Worm (Caenorhabditis elegans) whole organism, young adult: Measurements from ENCODE around the gene mdt-27.

ENCODE experiments used
- B0035.1 ChIP-seq: sonication (generic microtip); optimal IDR thresholded peaks from 2 replicates; lab custom pipeline; 2016; ENCODE audit warnings: missing genetic modification characterization, mild to moderate bottlenecking, missing compliant biosample characterization, missing genotype, missing genetic modification reagents
- B0336.3 ChIP-seq: fragments of 200-800 bp; sonication (Bioruptor generic); IDR thresholded peaks from 2 replicates; pipeline ENCODE4 v1.3.6; 2022; ENCODE audit warnings: missing genetic modification characterization, missing compliant biosample characterization
- F23B12.7 ChIP-seq: sonication (generic microtip); optimal IDR thresholded peaks from 2 replicates; lab custom pipeline; 2017; ENCODE audit warnings: missing genetic modification characterization, mild to moderate bottlenecking, missing compliant biosample characterization, antibody characterized with exemption, moderate library complexity; ENCODE audit not compliant: insufficient read depth
- F37B4.10 ChIP-seq: fragments of 200-800 bp; sonication (Bioruptor generic); IDR thresholded peaks from 2 replicates; pipeline ENCODE4 v1.3.6; 2022; ENCODE audit warnings: missing genetic modification characterization, missing compliant biosample characterization
- F52B5.7 ChIP-seq: sonication (generic microtip); optimal IDR thresholded peaks from 2 replicates; lab custom pipeline; 2016; ENCODE audit warnings: mild to moderate bottlenecking, missing genetic modification characterization, missing compliant biosample characterization
- K11D2.4 ChIP-seq: fragments of 200-800 bp; sonication (Bioruptor generic); IDR thresholded peaks from 2 replicates; pipeline ENCODE4 v1.3.6; 2022; ENCODE audit warnings: missing genetic modification reagents, missing genetic modification characterization, missing compliant biosample characterization
- K12H6.12 ChIP-seq: fragments of 200-800 bp; sonication (Bioruptor generic); optimal IDR thresholded peaks from 2 replicates; lab custom pipeline; 2018; ENCODE audit warnings: mild to moderate bottlenecking, missing genetic modification characterization, missing compliant biosample characterization
- Y79H2A.3 ChIP-seq: fragments of 200-800 bp; sonication (Bioruptor generic); conservative IDR thresholded peaks from 2 replicates; pipeline ENCODE4 v1.3.6; 2022; ENCODE audit warnings: missing genetic modification reagents, missing genetic modification characterization, missing compliant biosample characterization
- Y95B8A.8 ChIP-seq: fragments of 200-800 bp; sonication (Bioruptor generic); IDR thresholded peaks from 2 replicates; pipeline ENCODE4 v1.3.6; 2022; ENCODE audit warnings: missing genetic modification reagents, missing genetic modification characterization, missing compliant biosample characterization
- akir-1 ChIP-seq: fragments of 200-800 bp; sonication (Bioruptor generic); optimal IDR thresholded peaks from 2 replicates; lab custom pipeline; 2018; ENCODE audit warnings: mild to moderate bottlenecking, missing genetic modification characterization, moderate library complexity, missing compliant biosample characterization
- ama-1 ChIP-seq, 3 experiments: fragments of 150-350 bp in 1 of 3; sonication (generic microtip) in 2 of 3; optimal IDR thresholded peaks; 2 replicates each; lab custom pipeline; 2014 to 2018; ENCODE audit warnings: missing biosample characterization in 2 of 3, missing genetic modification characterization in 2 of 3, missing genetic modification reagents in 2 of 3
- aptf-3 ChIP-seq: fragments of 200-800 bp; sonication (Bioruptor generic); IDR thresholded peaks from 2 replicates; pipeline ENCODE4 v1.3.6; 2022; ENCODE audit warnings: missing genetic modification characterization, missing compliant biosample characterization
- atf-7 ChIP-seq: sonication (generic microtip); optimal IDR thresholded peaks from 2 replicates; lab custom pipeline; 2017; ENCODE audit warnings: mild to moderate bottlenecking, missing genetic modification characterization, missing compliant biosample characterization
- athp-1 ChIP-seq: sonication (generic microtip); optimal IDR thresholded peaks from 2 replicates; lab custom pipeline; 2017; ENCODE audit warnings: mild to moderate bottlenecking, missing genetic modification characterization, missing compliant biosample characterization
- attf-5 ChIP-seq: fragments of 200-800 bp; sonication (Bioruptor generic); optimal IDR thresholded peaks from 2 replicates; lab custom pipeline; 2018; ENCODE audit warnings: mild to moderate bottlenecking, missing genetic modification characterization, missing compliant biosample characterization
- cebp-1 ChIP-seq, 2 experiments: fragments of 200-800 bp in 1 of 2; sonication (Bioruptor generic) in 1 of 2; sonication (generic microtip) in 1 of 2; IDR thresholded peaks in 1 of 2; optimal IDR thresholded peaks in 1 of 2; 2 replicates each; pipeline versions ENCODE4 v1.3.6 to Lab custom; 2017 to 2022; ENCODE audit warnings: missing compliant biosample characterization in 2 of 2, missing genetic modification characterization in 2 of 2, mild to moderate bottlenecking in 1 of 2, missing genetic modification reagents in 1 of 2, moderate library complexity in 1 of 2
- ceh-100 ChIP-seq: fragments of 200-800 bp; sonication (Bioruptor generic); IDR thresholded peaks from 2 replicates; pipeline ENCODE4 v1.3.6; 2022; ENCODE audit warnings: missing genetic modification reagents, missing genetic modification characterization, missing compliant biosample characterization
- ceh-27 ChIP-seq: fragments of 200-800 bp; sonication (Bioruptor generic); optimal IDR thresholded peaks from 2 replicates; lab custom pipeline; 2018; ENCODE audit warnings: mild to moderate bottlenecking, missing genetic modification characterization, moderate library complexity, missing compliant biosample characterization
- dpl-1 ChIP-seq: fragments of 150-350 bp; optimal IDR thresholded peaks from 2 replicates; lab custom pipeline; 2014; ENCODE audit warnings: missing biosample characterization, missing genetic modification reagents, missing genetic modification characterization
- egl-44 ChIP-seq: fragments of 200-800 bp; sonication (Bioruptor generic); IDR thresholded peaks from 2 replicates; pipeline ENCODE4 v1.3.6; 2022; ENCODE audit warnings: missing genetic modification reagents, missing genetic modification characterization, missing compliant biosample characterization
- ekl-4 ChIP-seq: fragments of 200-800 bp; sonication (Bioruptor generic); IDR thresholded peaks from 2 replicates; pipeline ENCODE4 v1.3.6; 2022; ENCODE audit warnings: missing genetic modification reagents, missing genetic modification characterization, missing compliant biosample characterization
- gei-17 ChIP-seq: fragments of 200-800 bp; sonication (Bioruptor generic); optimal IDR thresholded peaks from 2 replicates; lab custom pipeline; 2018; ENCODE audit warnings: mild to moderate bottlenecking, missing genetic modification characterization, missing compliant biosample characterization
- hsf-1 ChIP-seq: fragments of 200-800 bp; sonication (Bioruptor generic); IDR thresholded peaks from 2 replicates; pipeline ENCODE4 v1.3.6; 2022; ENCODE audit warnings: missing genetic modification reagents, missing genetic modification characterization, missing compliant biosample characterization
- let-607 ChIP-seq, 2 experiments: fragments of 200-800 bp in 1 of 2; sonication (Bioruptor generic) in 1 of 2; sonication (generic microtip) in 1 of 2; optimal IDR thresholded peaks; 2 replicates each; lab custom pipeline; 2016 to 2018; ENCODE audit warnings: mild to moderate bottlenecking in 2 of 2, missing compliant biosample characterization in 2 of 2, missing genetic modification characterization in 2 of 2, moderate library complexity in 2 of 2, missing genotype in 1 of 2
- lin-54 ChIP-seq: fragments of 200-800 bp; sonication (Bioruptor generic); optimal IDR thresholded peaks from 2 replicates; lab custom pipeline; 2018; ENCODE audit warnings: mild to moderate bottlenecking, missing genetic modification characterization, missing compliant biosample characterization
- lir-1 ChIP-seq: fragments of 200-800 bp; sonication (Bioruptor generic); conservative IDR thresholded peaks from 2 replicates; pipeline ENCODE4 v1.3.6; 2022; ENCODE audit warnings: missing genetic modification reagents, missing genetic modification characterization, missing compliant biosample characterization
- lsy-27 ChIP-seq: sonication (generic microtip); optimal IDR thresholded peaks from 2 replicates; lab custom pipeline; 2017; ENCODE audit warnings: missing genetic modification characterization, mild to moderate bottlenecking, missing compliant biosample characterization, antibody characterized with exemption, missing genotype, borderline replicate concordance; ENCODE audit not compliant: insufficient read depth
- madf-10 ChIP-seq: sonication (generic microtip); optimal IDR thresholded peaks from 2 replicates; lab custom pipeline; 2016; ENCODE audit warnings: mild to moderate bottlenecking, missing genetic modification characterization, missing compliant biosample characterization
- mcd-1 ChIP-seq: fragments of 200-800 bp; sonication (Bioruptor generic); IDR thresholded peaks from 2 replicates; pipeline ENCODE4 v1.3.6; 2022; ENCODE audit warnings: missing genetic modification reagents, missing genetic modification characterization, missing compliant biosample characterization
- nfyb-1 ChIP-seq: fragments of 200-800 bp; sonication (Bioruptor generic); IDR thresholded peaks from 2 replicates; pipeline ENCODE4 v1.3.6; 2022; ENCODE audit warnings: missing genetic modification reagents, missing genetic modification characterization, missing compliant biosample characterization
- pbrm-1 ChIP-seq: fragments of 200-800 bp; sonication (Bioruptor generic); IDR thresholded peaks from 2 replicates; pipeline ENCODE4 v1.3.6; 2022; ENCODE audit warnings: missing genetic modification reagents, missing genetic modification characterization, missing compliant biosample characterization
- sea-2 ChIP-seq: fragments of 200-800 bp; sonication (Bioruptor generic); IDR thresholded peaks from 2 replicates; pipeline ENCODE4 v1.3.6; 2022; ENCODE audit warnings: missing genetic modification characterization, missing compliant biosample characterization
- snpc-1.1 ChIP-seq: sonication (generic microtip); optimal IDR thresholded peaks from 2 replicates; lab custom pipeline; 2017; ENCODE audit warnings: missing genetic modification characterization, mild to moderate bottlenecking, missing compliant biosample characterization, antibody characterized with exemption, moderate library complexity, missing genotype, missing genetic modification reagents; ENCODE audit not compliant: insufficient read depth
- somi-1 ChIP-seq: fragments of 200-800 bp; sonication (Bioruptor generic); optimal IDR thresholded peaks from 2 replicates; lab custom pipeline; 2018; ENCODE audit warnings: mild to moderate bottlenecking, missing genetic modification characterization, missing compliant biosample characterization
- tlf-1 ChIP-seq: fragments of 200-800 bp; sonication (Bioruptor generic); optimal IDR thresholded peaks from 2 replicates; lab custom pipeline; 2018; ENCODE audit warnings: mild to moderate bottlenecking, missing genetic modification characterization, missing compliant biosample characterization
- unc-130 ChIP-seq: sonication (generic microtip); optimal IDR thresholded peaks from 2 replicates; lab custom pipeline; 2016; ENCODE audit warnings: missing genetic modification reagents, missing genetic modification characterization, missing compliant biosample characterization
- zfh-2 ChIP-seq: fragments of 200-800 bp; sonication (Bioruptor generic); conservative IDR thresholded peaks from 2 replicates; pipeline ENCODE4 v1.3.6; 2022; ENCODE audit warnings: missing genetic modification reagents, missing genetic modification characterization, missing compliant biosample characterization
- zim-3 ChIP-seq: sonication (generic microtip); optimal IDR thresholded peaks from 2 replicates; lab custom pipeline; 2017; ENCODE audit warnings: mild to moderate bottlenecking, missing genetic modification characterization, moderate library complexity, missing compliant biosample characterization
- ztf-26 ChIP-seq: sonication (generic microtip); optimal IDR thresholded peaks from 2 replicates; lab custom pipeline; 2017; ENCODE audit warnings: missing genetic modification characterization, missing compliant biosample characterization
- ztf-28 ChIP-seq: fragments of 200-800 bp; sonication (Bioruptor generic); IDR thresholded peaks from 2 replicates; pipeline ENCODE4 v1.3.6; 2022; ENCODE audit warnings: missing genetic modification reagents, missing genetic modification characterization, missing compliant biosample characterization
- ztf-3 ChIP-seq: fragments of 200-800 bp; sonication (Bioruptor generic); optimal IDR thresholded peaks from 2 replicates; lab custom pipeline; 2018; ENCODE audit warnings: mild to moderate bottlenecking, missing genetic modification characterization, missing compliant biosample characterization

The mdt-27 gene

DNA sequence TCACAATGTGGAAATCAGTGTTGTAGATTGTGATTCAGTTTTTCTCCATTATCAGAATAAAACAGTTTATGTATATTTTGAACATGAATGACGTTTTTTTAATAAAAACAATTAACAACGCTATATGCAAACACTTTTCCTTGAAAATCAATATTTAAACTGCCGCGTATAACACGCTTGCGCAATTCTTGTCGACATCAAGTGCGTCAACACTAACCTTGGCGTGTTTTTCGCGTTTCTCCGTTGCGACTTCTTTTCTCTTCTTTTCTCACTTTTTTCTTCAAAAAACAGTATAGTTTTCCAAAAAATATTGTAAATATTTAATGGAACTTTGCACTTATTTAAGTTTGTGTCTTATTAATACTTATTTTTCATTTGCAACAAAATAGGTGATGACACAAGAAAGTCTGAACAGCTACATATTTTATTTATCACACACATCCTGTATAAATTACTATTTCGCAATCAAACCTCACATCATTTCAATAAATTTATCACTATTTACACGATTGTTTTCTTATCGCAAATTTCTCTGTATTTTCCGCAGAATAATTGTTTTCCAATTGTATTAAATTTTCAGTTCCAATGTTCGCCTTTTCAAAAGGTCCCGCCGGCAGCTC, 38.1 kb downstream of the mdt-27 start, which contains the start of gene spas-1 (continued):
- TF ChIP-seq snpc-1.1 (tag; lab: Kevin White, UChicago) (peak; percentile 16), Y95B8A.8 (GFP tag; lab: Robert Waterston, UW) (no peak), attf-5 (GFP tag; lab: Kevin White, UChicago) (peak; percentile 84), lir-1 (GFP tag; lab: Robert Waterston, UW) (no peak; the same call in 1 of the 2 replicates), K11D2.4 (GFP tag; lab: Robert Waterston, UW) (peak; percentile 40; the same call in 1 of the 2 replicates), let-607 (tag; optimal IDR thresholded peaks at IDR 0.05; lab: Kevin White, UChicago) (peak in 1 of 2 experiments; percentile 47), B0336.3 (GFP tag; lab: Robert Waterston, UW) (peak; percentile 67), nfyb-1 (GFP tag; lab: Robert Waterston, UW) (peak; percentile 56; the same call in 1 of the 2 replicates), egl-44 (GFP tag; lab: Robert Waterston, UW) (no peak), cebp-1 (GFP tag; IDR thresholded peaks at IDR 0.05; lab: Robert Waterston, UW) (0 out of 2 replicates have a peak, but pooled peaks have one; percentile 37), cebp-1 (tag; optimal IDR thresholded peaks at IDR 0.05; lab: Kevin White, UChicago) (peak; percentile 89), ceh-100 (GFP tag; lab: Robert Waterston, UW) (peak; percentile 34; the same call in 1 of the 2 replicates), Y79H2A.3 (GFP tag; lab: Robert Waterston, UW) (no peak), lin-54 (GFP tag; lab: Kevin White, UChicago) (peak; percentile 97), K12H6.12 (peak; percentile 48), F37B4.10 (GFP tag; lab: Robert Waterston, UW) (no peak), sea-2 (GFP tag; lab: Robert Waterston, UW) (no peak), ztf-28 (GFP tag; lab: Robert Waterston, UW) (no peak), ztf-26 (tag; lab: Kevin White, UChicago) (peak; percentile 56), ceh-27 (GFP tag; lab: Kevin White, UChicago) (peak; percentile 56), hsf-1 (GFP tag; lab: Robert Waterston, UW) (no peak), madf-10 (tag; lab: Kevin White, UChicago) (peak; percentile 52), mcd-1 (GFP tag; lab: Robert Waterston, UW) (peak; percentile 84), athp-1 (tag; lab: Kevin White, UChicago) (no peak), ama-1 (optimal IDR thresholded peaks at IDR 0.05; lab: Kevin White, UChicago) (no peak), ama-1 (GFP tag; optimal IDR thresholded peaks at IDR 0.05; lab: Kevin White, UChicago) (no peak), dpl-1 (peak; percentile 91), tlf-1 (peak; percentile 68), zfh-2 (GFP tag; lab: Robert Waterston, UW) (no peak), lsy-27 (tag; lab: Kevin White, UChicago) (no peak), B0035.1 (tag; lab: Kevin White, UChicago) (peak; percentile 10), gei-17 (GFP tag; lab: Kevin White, UChicago) (peak; percentile 19), pbrm-1 (GFP tag; lab: Robert Waterston, UW) (peak; percentile 83; the same call in 1 of the 2 replicates), ekl-4 (peak; percentile 70; the same call in 1 of the 2 replicates)

DNA sequence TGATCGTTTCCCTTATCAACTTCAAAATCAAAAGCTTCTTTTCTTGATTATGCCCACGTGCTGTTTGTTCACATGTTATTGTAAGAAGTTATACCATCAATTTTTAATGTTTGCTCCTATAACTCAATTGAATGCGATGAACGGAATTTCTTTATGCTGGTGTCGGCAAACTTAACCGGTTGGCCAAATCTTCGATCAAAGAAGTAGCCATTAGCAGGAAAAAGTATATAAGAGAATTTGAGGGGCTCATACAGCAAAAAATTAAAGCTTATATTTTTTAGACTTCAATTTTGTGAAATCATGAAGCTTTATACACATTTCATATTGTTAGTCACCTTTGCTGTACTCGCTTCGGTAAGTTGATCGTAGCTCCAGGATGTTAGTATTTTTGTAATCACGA, 39.7 kb downstream of the mdt-27 start, which contains the start of gene pqn-16:
pqn-16 (plus strand) TSS at position 301 of the 400 bp plus-strand sequence.
- TF ChIP-seq akir-1 (no peak), atf-7 (tag; lab: Kevin White, UChicago) (no peak), F23B12.7 (tag; lab: Kevin White, UChicago) (no peak), unc-130 (no peak), zim-3 (tag; lab: Kevin White, UChicago) (no peak), aptf-3 (GFP tag; lab: Robert Waterston, UW) (no peak), somi-1 (no peak), F52B5.7 (no peak), F37B4.10 (GFP tag; lab: Robert Waterston, UW) (no peak), dpl-1 (no peak), egl-44 (GFP tag; lab: Robert Waterston, UW) (no peak), ztf-3 (GFP tag; lab: Kevin White, UChicago) (no peak)
